Worm (Caenorhabditis elegans) whole organism, young adult: ENCODE results near the gene lrr-1.

Experiments
- F22D6.2 ChIP-seq: sonication (generic microtip); optimal IDR thresholded peaks from 2 replicates; lab custom pipeline; 2016; ENCODE audit warnings: mild to moderate bottlenecking, missing genetic modification characterization, missing compliant biosample characterization
- Y56A3A.18 ChIP-seq: fragments of 200-800 bp; sonication (Bioruptor generic); IDR thresholded peaks from 2 replicates; pipeline ENCODE4 v1.3.6; 2022; ENCODE audit warnings: missing genetic modification reagents, missing genetic modification characterization, missing compliant biosample characterization
- mxl-1 ChIP-seq: sonication (generic microtip); optimal IDR thresholded peaks from 2 replicates; lab custom pipeline; 2016; ENCODE audit warnings: missing genetic modification characterization, missing compliant biosample characterization
- nhr-90 ChIP-seq: sonication (generic microtip); optimal IDR thresholded peaks from 2 replicates; lab custom pipeline; 2016; ENCODE audit warnings: missing genotype, mild to moderate bottlenecking, missing genetic modification characterization, missing compliant biosample characterization

ce11 chrII:5003660-5004059 is 32.6 kb downstream of the lrr-1 start, which contains the start of gene F59A6.10:
- no peak for TF ChIP-seq mxl-1
- TF ChIP-seq Y56A3A.18 (GFP tag; lab: Robert Waterston, UW): no peak
- no peak for TF ChIP-seq F22D6.2 (tag; lab: Kevin White, UChicago)
- no peak for TF ChIP-seq nhr-90 (tag; lab: Kevin White, UChicago)
